Fruit fly (Drosophila melanogaster) whole organism: ENCODE results near the gene dar1.

Experiments
- CG8478 ChIP-seq: fragments of >200 bp; optimal IDR thresholded peaks from 2 replicates; lab custom pipeline; 2018; ENCODE audit warnings: inconsistent platforms
- Dll ChIP-seq: fragments of >200 bp; optimal IDR thresholded peaks from 2 replicates; lab custom pipeline; 2017
- EcR ChIP-seq, 2 experiments: fragments of >200 bp; optimal IDR thresholded peaks; 2 replicates each; lab custom pipeline; 2017; ENCODE audit warnings: missing biosample characterization in 2 of 2, missing genetic modification characterization in 2 of 2, missing genetic modification reagents in 2 of 2
- pan ChIP-seq: fragments of >200 bp; optimal IDR thresholded peaks from 2 replicates; lab custom pipeline; 2017
- psq ChIP-seq: fragments of >200 bp; optimal IDR thresholded peaks from 2 replicates; lab custom pipeline; 2017

DNA sequence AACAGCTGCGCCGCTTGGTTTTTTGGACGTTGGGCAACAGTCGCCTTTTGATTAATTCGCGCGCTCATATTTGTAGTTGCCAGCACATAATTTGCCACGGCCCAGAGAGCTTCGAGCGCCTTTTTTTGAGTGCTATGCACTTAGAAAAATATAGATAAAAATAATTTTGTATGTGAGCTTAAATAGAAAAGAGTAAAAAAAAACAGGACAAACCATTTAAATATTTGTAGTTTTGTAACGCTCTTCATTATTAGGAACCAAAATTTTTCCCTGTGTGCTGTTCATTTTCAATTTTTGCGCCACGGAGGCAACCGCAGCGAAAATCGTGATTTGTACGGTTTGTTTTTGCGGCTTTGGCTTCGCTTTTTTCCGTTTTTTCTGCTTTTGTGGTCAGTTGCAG lies 23.4 kb downstream of the dar1 start:
- TF ChIP-seq Dll (lab: Kevin White, UChicago) (no peak), EcR (GFP tag; optimal IDR thresholded peaks at IDR 0.05; lab: Kevin White, UChicago) (no peak), psq (lab: Kevin White, UChicago) (no peak), CG8478 (no peak), pan (lab: Kevin White, UChicago) (no peak)
